Fruit fly (Drosophila melanogaster): ENCODE measurements around the gene Klp31E.
A peak's percentile ranks its signal among the peaks of the same experiment; 100 is the strongest.

Klp31E gene

dm6 chr2L:10387869-10388726 lies 25.7 kb upstream of the Klp31E start, which contains the start of gene da (continued):
- TF ChIP-seq ato (GFP tag; IDR thresholded peaks at IDR 0.05; ENCODE audit: partially characterized antibody) (peak; percentile 17; the same call in 1 of the 2 replicates), Hr3 (GFP tag; optimal IDR thresholded peaks at IDR 0.05) (peak; percentile 61), Mrtf (GFP tag; IDR thresholded peaks at IDR 0.05) (no peak; the same call in 2 of the 3 replicates), dm (GFP tag; optimal IDR thresholded peaks at IDR 0.05) (peak; percentile 76), ara (GFP tag; IDR thresholded peaks at IDR 0.05) (no peak), rib (GFP tag; IDR thresholded peaks at IDR 0.05) (peak; percentile 45), emc (GFP tag; optimal IDR thresholded peaks at IDR 0.05) (peak; percentile 20), CG11456 (GFP tag; IDR thresholded peaks at IDR 0.05) (no peak; the same call in 2 of the 3 replicates), CG12219 (GFP tag; optimal IDR thresholded peaks at IDR 0.05) (peak; percentile 39), CG3847 (GFP tag; IDR thresholded peaks at IDR 0.05) (peak; percentile 15; the same call in 1 of the 2 replicates), row (GFP tag; IDR thresholded peaks at IDR 0.05) (peak; percentile 85), CG10366 (GFP tag; IDR thresholded peaks at IDR 0.05) (peak; percentile 63; the same call in 1 of the 2 replicates), MESR4 (GFP tag; optimal IDR thresholded peaks at IDR 0.05) (peak; percentile 91), jigr1 (GFP tag; IDR thresholded peaks at IDR 0.05) (no peak), ERR (GFP tag; optimal IDR thresholded peaks at IDR 0.05) (no peak), CG1792 (GFP tag; optimal IDR thresholded peaks at IDR 0.05) (peak; percentile 34), CG10267 (tag; optimal IDR thresholded peaks at IDR 0.05) (peak; percentile 64), CG3726 (GFP tag; IDR thresholded peaks at IDR 0.05) (no peak), cato (GFP tag; optimal IDR thresholded peaks at IDR 0.05; ENCODE audit: borderline replicate concordance) (no peak), Med (GFP tag) (peak; percentile 92), CG8089 (GFP tag; optimal IDR thresholded peaks at IDR 0.05) (peak; percentile 32), pfk (GFP tag; optimal IDR thresholded peaks at IDR 0.05) (peak; percentile 86), amos (GFP tag; IDR thresholded peaks at IDR 0.05; ENCODE audit: partially characterized antibody) (peak; percentile 66; the same call in 1 of the 2 replicates), sim (GFP tag; IDR thresholded peaks at IDR 0.05) (no peak), zen2 (GFP tag; IDR thresholded peaks at IDR 0.05; ENCODE audit: partially characterized antibody) (no peak), CG9215 (GFP tag; IDR thresholded peaks at IDR 0.05) (no peak), CG10462 (GFP tag; optimal IDR thresholded peaks at IDR 0.05) (peak; percentile 10), Vsx1 (GFP tag; optimal IDR thresholded peaks at IDR 0.05) (no peak), HmgD (GFP tag; optimal IDR thresholded peaks at IDR 0.05) (peak; percentile 53), CG14667 (GFP tag; IDR thresholded peaks at IDR 0.05) (no peak), CG6854 (GFP tag; optimal IDR thresholded peaks at IDR 0.05) (peak; percentile 38), cad (GFP tag; optimal IDR thresholded peaks at IDR 0.05) (no peak), CG3163 (GFP tag; optimal IDR thresholded peaks at IDR 0.05) (no peak), CG14050 (GFP tag; IDR thresholded peaks at IDR 0.05) (no peak), sens-2 (GFP tag; IDR thresholded peaks at IDR 0.05) (no peak), en (GFP tag; optimal IDR thresholded peaks at IDR 0.05) (no peak), Fer2 (tag; optimal IDR thresholded peaks at IDR 0.05) (peak; percentile 1), NC2β (GFP tag; optimal IDR thresholded peaks at IDR 0.05) (peak; percentile 63), CG17385 (GFP tag; optimal IDR thresholded peaks at IDR 0.05) (peak; percentile 26), Nf-YA (GFP tag; IDR thresholded peaks at IDR 0.05) (no peak), E2f1 (GFP tag; IDR thresholded peaks at IDR 0.05) (peak; percentile 50; the same call in 1 of the 2 replicates), dmrt11E (tag; optimal IDR thresholded peaks at IDR 0.05) (peak; percentile 65), prd (optimal IDR thresholded peaks at IDR 0.05) (no peak), prd (GFP tag; IDR thresholded peaks at IDR 0.05) (peak; percentile 74), al (GFP tag; IDR thresholded peaks at IDR 0.05) (peak; percentile 45), Hr78 (GFP tag; optimal IDR thresholded peaks at IDR 0.05) (peak in 1 of 2 experiments; percentile 8), CG18619 (GFP tag; optimal IDR thresholded peaks at IDR 0.05) (peak; percentile 61), bsh (GFP tag; optimal IDR thresholded peaks at IDR 0.05) (peak in 1 of 2 experiments; percentile 58), org-1 (GFP tag; optimal IDR thresholded peaks at IDR 0.05) (no peak)

Data from whole organism, embryonic.